Worm (Caenorhabditis elegans): ENCODE measurements around the gene F29A7.8.

- TF ChIP-seq Y5F2A.4 (GFP tag; optimal IDR thresholded peaks at IDR 0.05) (no peak), dpl-1 (GFP tag; optimal IDR thresholded peaks at IDR 0.05) (no peak), unc-39 (tag; optimal IDR thresholded peaks at IDR 0.05) (no peak), nhr-25 (tag; optimal IDR thresholded peaks at IDR 0.05; ENCODE audit: borderline replicate concordance, insufficient read depth) (no peak), lin-13 (GFP tag; optimal IDR thresholded peaks at IDR 0.05) (no peak)
Observed at ce11 chrII:2741405-2741804, 16.4 kb downstream of the F29A7.8 start.
